Fruit fly (Drosophila melanogaster) whole organism, embryonic: ENCODE results near the gene CG33124.

Source experiments
- Aef1 ChIP-seq: fragments of 200-800 bp; sonication (Bioruptor generic); IDR thresholded peaks from 3 replicates; pipeline ENCODE4 v1.3.6; 2022; ENCODE audit warnings: missing biosample characterization, missing genetic modification characterization
- B-H2 ChIP-seq: fragments of 200-800 bp; sonication (Bioruptor generic); optimal IDR thresholded peaks from 2 replicates; lab custom pipeline; 2018; ENCODE audit warnings: missing biosample characterization, mild to moderate bottlenecking, missing genetic modification characterization
- BEAF-32 ChIP-seq: fragments of 200-800 bp; sonication (Bioruptor generic); optimal IDR thresholded peaks from 3 replicates; lab custom pipeline; 2017; ENCODE audit warnings: missing biosample characterization, missing genetic modification characterization, mild to moderate bottlenecking, moderate library complexity, missing genetic modification reagents
- C15 ChIP-seq: fragments of 200-800 bp; sonication (Bioruptor generic); IDR thresholded peaks from 3 replicates; pipeline ENCODE4 v1.3.6; 2022; ENCODE audit warnings: missing biosample characterization, missing genetic modification characterization
- CG11247 ChIP-seq: fragments of 200-800 bp; sonication (Bioruptor generic); IDR thresholded peaks from 2 replicates; pipeline ENCODE4 v1.3.6; 2022; ENCODE audit warnings: missing biosample characterization, missing genetic modification characterization
- CG12071 ChIP-seq: fragments of 200-800 bp; sonication (Bioruptor generic); optimal IDR thresholded peaks from 3 replicates; lab custom pipeline; 2018; ENCODE audit warnings: missing biosample characterization, mild to moderate bottlenecking, missing genetic modification characterization
- CG1233 ChIP-seq: fragments of 200-800 bp; sonication (Bioruptor generic); optimal IDR thresholded peaks from 4 replicates; lab custom pipeline; 2018; ENCODE audit warnings: missing biosample characterization, mild to moderate bottlenecking, missing genetic modification characterization
- CG13123 ChIP-seq: fragments of 200-800 bp; sonication (Bioruptor generic); optimal IDR thresholded peaks from 2 replicates; lab custom pipeline; 2016; ENCODE audit warnings: missing biosample characterization, missing genetic modification characterization
- CG13287 ChIP-seq: fragments of 200-800 bp; sonication (Bioruptor generic); IDR thresholded peaks from 2 replicates; pipeline ENCODE4 v1.3.6; 2022; ENCODE audit warnings: missing biosample characterization, missing genetic modification characterization; ENCODE audit not compliant: partially characterized antibody
- CG13424 ChIP-seq: fragments of 200-800 bp; sonication (Bioruptor generic); optimal IDR thresholded peaks from 2 replicates; lab custom pipeline; 2019; ENCODE audit warnings: missing biosample characterization, mild to moderate bottlenecking, missing genetic modification characterization, moderate library complexity
- CG14050 ChIP-seq: fragments of 200-800 bp; sonication (Bioruptor generic); IDR thresholded peaks from 3 replicates; pipeline ENCODE4 v1.3.6; 2022; ENCODE audit warnings: missing biosample characterization, missing genetic modification characterization
- CG16779 ChIP-seq: fragments of 200-800 bp; sonication (Bioruptor generic); IDR thresholded peaks from 2 replicates; pipeline ENCODE4 v1.3.6; 2022; ENCODE audit warnings: missing biosample characterization, missing genetic modification characterization
- CG17186 ChIP-seq: fragments of 200-800 bp; sonication (Bioruptor generic); optimal IDR thresholded peaks from 3 replicates; lab custom pipeline; 2017; ENCODE audit warnings: missing biosample characterization, missing genetic modification reagents, missing genetic modification characterization
- CG2116 ChIP-seq: fragments of 200-800 bp; sonication (Bioruptor generic); optimal IDR thresholded peaks from 3 replicates; lab custom pipeline; 2018; ENCODE audit warnings: missing biosample characterization, mild to moderate bottlenecking, missing genetic modification characterization
- CG2199 ChIP-seq: fragments of 200-800 bp; sonication (Bioruptor generic); IDR thresholded peaks from 3 replicates; pipeline ENCODE4 v1.3.6; 2022; ENCODE audit warnings: missing biosample characterization, missing genetic modification characterization
- CG30020 ChIP-seq: fragments of 200-800 bp; optimal IDR thresholded peaks from 2 replicates; lab custom pipeline; 2019; ENCODE audit warnings: missing biosample characterization, mild to moderate bottlenecking, missing genetic modification characterization, moderate library complexity
- CG4404 ChIP-seq: fragments of 200-800 bp; sonication (Bioruptor generic); IDR thresholded peaks from 2 replicates; pipeline ENCODE4 v1.3.6; 2022; ENCODE audit warnings: missing biosample characterization, missing genetic modification characterization
- CG4424 ChIP-seq: fragments of 200-800 bp; sonication (Bioruptor generic); optimal IDR thresholded peaks from 3 replicates; lab custom pipeline; 2016; ENCODE audit warnings: missing biosample characterization, missing genetic modification characterization
- CG4730 ChIP-seq: fragments of 200-800 bp; sonication (Bioruptor generic); IDR thresholded peaks from 2 replicates; pipeline ENCODE4 v1.3.6; 2022; ENCODE audit warnings: missing biosample characterization, missing genetic modification characterization
- CG4820 ChIP-seq: fragments of 200-800 bp; sonication (Bioruptor generic); optimal IDR thresholded peaks from 3 replicates; lab custom pipeline; 2016; ENCODE audit warnings: missing biosample characterization, missing genetic modification characterization
- CG9609 ChIP-seq: fragments of 200-800 bp; sonication (Bioruptor generic); optimal IDR thresholded peaks from 3 replicates; lab custom pipeline; 2016; ENCODE audit warnings: missing biosample characterization, missing genetic modification characterization
- CG9932 ChIP-seq: fragments of 200-800 bp; sonication (Bioruptor generic); IDR thresholded peaks from 2 replicates; pipeline ENCODE4 v1.3.6; 2022; ENCODE audit warnings: missing biosample characterization, missing genetic modification characterization
- Dad ChIP-seq: fragments of 200-800 bp; sonication (Bioruptor generic); optimal IDR thresholded peaks from 3 replicates; lab custom pipeline; 2016; ENCODE audit warnings: missing biosample characterization, missing genetic modification characterization
- Doc3 ChIP-seq: fragments of 200-800 bp; sonication (Bioruptor generic); IDR thresholded peaks from 3 replicates; pipeline ENCODE4 v1.3.6; 2022; ENCODE audit warnings: missing biosample characterization, missing genetic modification characterization; ENCODE audit not compliant: partially characterized antibody
- Hey ChIP-seq: fragments of 200-800 bp; sonication (Bioruptor generic); optimal IDR thresholded peaks from 3 replicates; lab custom pipeline; 2018; ENCODE audit warnings: missing biosample characterization, mild to moderate bottlenecking, missing genetic modification characterization
- Jarid2 ChIP-seq: fragments of 200-800 bp; sonication (Bioruptor generic); optimal IDR thresholded peaks from 3 replicates; lab custom pipeline; 2017; ENCODE audit warnings: mild to moderate bottlenecking, missing biosample characterization, missing genetic modification reagents, missing genetic modification characterization
- NfI ChIP-seq: fragments of 200-800 bp; sonication (Bioruptor generic); optimal IDR thresholded peaks from 3 replicates; lab custom pipeline; 2018; ENCODE audit warnings: missing biosample characterization, mild to moderate bottlenecking, missing genetic modification characterization, moderate library complexity
- Pdp1 ChIP-seq, 2 experiments: fragments of 200-800 bp; sonication (Bioruptor generic); optimal IDR thresholded peaks; 3 replicates each; lab custom pipeline; 2016; ENCODE audit warnings: missing biosample characterization in 2 of 2, missing genetic modification characterization in 2 of 2, mild to moderate bottlenecking in 1 of 2, moderate library complexity in 1 of 2
- Rfx ChIP-seq: fragments of 200-800 bp; sonication (Bioruptor generic); IDR thresholded peaks from 2 replicates; pipeline ENCODE4 v1.3.6; 2022; ENCODE audit warnings: missing biosample characterization, missing genetic modification characterization
- Tbp ChIP-seq: fragments of >200 bp; optimal IDR thresholded peaks from 2 replicates; lab custom pipeline; 2018; ENCODE audit warnings: missing biosample characterization, missing genetic modification characterization
- abd-A ChIP-seq: fragments of 200-800 bp; sonication (Bioruptor generic); optimal IDR thresholded peaks from 3 replicates; lab custom pipeline; 2019; ENCODE audit warnings: missing biosample characterization, mild to moderate bottlenecking, missing genetic modification characterization, moderate library complexity
- cas ChIP-seq: fragments of 200-800 bp; sonication (Bioruptor generic); IDR thresholded peaks from 2 replicates; pipeline ENCODE4 v1.3.6; 2022; ENCODE audit warnings: missing biosample characterization, missing genetic modification characterization
- chinmo ChIP-seq: fragments of 200-800 bp; sonication (Bioruptor generic); IDR thresholded peaks from 4 replicates; pipeline ENCODE4 v1.3.6; 2022; ENCODE audit warnings: missing biosample characterization, missing genetic modification characterization; ENCODE audit not compliant: partially characterized antibody
- cwo ChIP-seq: fragments of 200-800 bp; sonication (Bioruptor generic); optimal IDR thresholded peaks from 3 replicates; lab custom pipeline; 2017; ENCODE audit warnings: missing biosample characterization, missing genetic modification characterization, mild to moderate bottlenecking, moderate library complexity, missing genetic modification reagents
- danr ChIP-seq: fragments of 200-800 bp; sonication (Bioruptor generic); IDR thresholded peaks from 2 replicates; pipeline ENCODE4 v1.3.6; 2022; ENCODE audit warnings: missing biosample characterization, missing genetic modification characterization
- dysf ChIP-seq: fragments of 200-800 bp; sonication (Bioruptor generic); IDR thresholded peaks from 3 replicates; pipeline ENCODE4 v1.3.6; 2022; ENCODE audit warnings: missing biosample characterization, missing genetic modification characterization
- eve ChIP-seq, 2 experiments: fragments of >200 bp; optimal IDR thresholded peaks; 2 replicates each; lab custom pipeline; 2017; ENCODE audit warnings: missing biosample characterization in 2 of 2, missing genetic modification characterization in 2 of 2
- gce ChIP-seq: fragments of 200-800 bp; sonication (Bioruptor generic); IDR thresholded peaks from 3 replicates; pipeline ENCODE4 v1.3.6; 2022; ENCODE audit warnings: missing biosample characterization, missing genetic modification characterization
- hb ChIP-seq: fragments of 200-800 bp; sonication (Bioruptor generic); IDR thresholded peaks from 3 replicates; pipeline ENCODE4 v1.3.6; 2022; ENCODE audit warnings: missing biosample characterization, missing genetic modification characterization; ENCODE audit not compliant: partially characterized antibody
- hth ChIP-seq: fragments of >200 bp; optimal IDR thresholded peaks from 2 replicates; lab custom pipeline; 2017; ENCODE audit warnings: inconsistent platforms
- org-1 ChIP-seq: fragments of 200-800 bp; sonication (Bioruptor generic); optimal IDR thresholded peaks from 2 replicates; lab custom pipeline; 2017; ENCODE audit warnings: missing biosample characterization, missing genetic modification characterization
- pan ChIP-seq, 4 experiments: fragments of >200 bp in 3 of 4; fragments of 200-800 bp in 1 of 4; sonication (Bioruptor generic) in 1 of 4; optimal IDR thresholded peaks in 3 of 4; IDR thresholded peaks in 1 of 4; 2 replicates each; pipeline versions ENCODE4 v1.3.6 to Lab custom; 2017 to 2022; ENCODE audit warnings: missing biosample characterization in 2 of 4, missing genetic modification characterization in 2 of 4, mixed read lengths in 1 of 4
- phol ChIP-seq: fragments of 200-800 bp; sonication (Bioruptor generic); optimal IDR thresholded peaks from 3 replicates; lab custom pipeline; 2018; ENCODE audit warnings: missing biosample characterization, mild to moderate bottlenecking, missing genetic modification characterization, moderate library complexity
- pnt ChIP-seq: fragments of 200-800 bp; sonication (Bioruptor generic); optimal IDR thresholded peaks from 3 replicates; lab custom pipeline; 2016; ENCODE audit warnings: missing biosample characterization, missing genetic modification characterization
- psq ChIP-seq: fragments of 200-800 bp; sonication (Bioruptor generic); optimal IDR thresholded peaks from 2 replicates; lab custom pipeline; 2017; ENCODE audit warnings: missing biosample characterization, missing genetic modification characterization
- sens-2 ChIP-seq: fragments of 200-800 bp; sonication (Bioruptor generic); IDR thresholded peaks from 2 replicates; pipeline ENCODE4 v1.3.6; 2022; ENCODE audit warnings: missing biosample characterization, missing genetic modification characterization
- slbo ChIP-seq: fragments of 200-800 bp; sonication (Bioruptor generic); IDR thresholded peaks from 2 replicates; pipeline ENCODE4 v1.3.6; 2022; ENCODE audit warnings: missing biosample characterization, missing genetic modification characterization
- so ChIP-seq: fragments of 200-800 bp; sonication (Bioruptor generic); IDR thresholded peaks from 3 replicates; pipeline ENCODE4 v1.3.6; 2022; ENCODE audit warnings: missing biosample characterization, missing genetic modification characterization
- sob ChIP-seq: fragments of 200-800 bp; sonication (Bioruptor generic); IDR thresholded peaks from 2 replicates; pipeline ENCODE4 v1.3.6; 2022; ENCODE audit warnings: missing biosample characterization, missing genetic modification characterization
- tin ChIP-seq: fragments of 200-800 bp; sonication (Bioruptor generic); optimal IDR thresholded peaks from 3 replicates; lab custom pipeline; 2016; ENCODE audit warnings: missing biosample characterization, missing genetic modification characterization
- yki ChIP-seq: fragments of >200 bp; optimal IDR thresholded peaks from 3 replicates; lab custom pipeline; 2018
- zfh1 ChIP-seq: fragments of 200-800 bp; sonication (Bioruptor generic); IDR thresholded peaks from 3 replicates; pipeline ENCODE4 v1.3.6; 2022; ENCODE audit warnings: missing biosample characterization, missing genetic modification characterization

CG33124 gene

DNA sequence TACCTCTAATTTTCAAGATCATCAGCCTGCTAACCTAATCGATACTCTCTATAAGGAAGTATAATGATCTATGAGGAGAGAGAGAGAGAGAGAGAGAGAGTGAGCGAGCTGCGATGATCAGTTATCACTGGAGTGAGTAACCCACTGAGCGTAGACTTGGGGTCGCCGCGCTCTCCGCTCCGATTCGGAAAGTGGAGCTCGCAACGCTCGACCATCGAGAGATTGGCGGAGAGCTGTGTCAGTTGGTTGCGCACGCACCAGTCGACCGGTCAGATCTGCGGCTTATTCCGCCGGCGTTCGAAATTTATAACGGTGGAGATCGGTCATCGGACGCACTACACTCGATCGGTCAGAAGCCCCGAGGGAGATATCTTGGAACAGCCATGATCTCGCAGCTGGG, 33.2 kb upstream of the CG33124 start, which contains the start of gene CG4267 (continued):
- no peak for TF ChIP-seq B-H2
- no peak for TF ChIP-seq CG4820 (GFP tag; lab: Kevin White, UChicago)
- TF ChIP-seq dysf (GFP tag; lab: Robert Waterston, UW): no peak
- TF ChIP-seq cas (GFP tag; lab: Robert Waterston, UW): no peak
- TF ChIP-seq CG4404 (GFP tag; lab: Robert Waterston, UW): no peak
- TF ChIP-seq yki (lab: Kevin White, UChicago): peak; percentile 87
- TF ChIP-seq tin (GFP tag; lab: Kevin White, UChicago): no peak
- TF ChIP-seq org-1 (GFP tag; lab: Kevin White, UChicago): no peak
- TF ChIP-seq CG1233 (GFP tag; lab: Kevin White, UChicago): no peak
- TF ChIP-seq CG2116 (GFP tag; lab: Kevin White, UChicago): no peak
- TF ChIP-seq phol (tag; lab: Kevin White, UChicago): no peak
- TF ChIP-seq pnt (GFP tag; lab: Kevin White, UChicago): no peak
- no peak for TF ChIP-seq C15 (GFP tag; lab: Robert Waterston, UW)
- no peak for TF ChIP-seq CG4730
- TF ChIP-seq abd-A: no peak
- TF ChIP-seq chinmo (GFP tag; lab: Robert Waterston, UW): peak; percentile 90; the same call in 3 of the 4 replicates
- TF ChIP-seq Tbp (GFP tag; lab: Kevin White, UChicago): no peak
- no peak for TF ChIP-seq hth (lab: Kevin White, UChicago)
- no peak for TF ChIP-seq CG2199 (GFP tag; lab: Robert Waterston, UW)
- TF ChIP-seq pan (optimal IDR thresholded peaks at IDR 0.05; lab: Kevin White, UChicago): no peak
- TF ChIP-seq pan (GFP tag; optimal IDR thresholded peaks at IDR 0.05 in 1 of 2, IDR thresholded peaks at IDR 0.05 in 1 of 2): peak in 1 of 2 experiments; percentile 10
- peak; percentile 32; the same call in 1 of the 3 replicates for TF ChIP-seq Doc3 (GFP tag; lab: Robert Waterston, UW)
- peak; percentile 6; the same call in 1 of the 2 replicates for TF ChIP-seq CG11247 (GFP tag; lab: Robert Waterston, UW)
- no peak for TF ChIP-seq danr (GFP tag; lab: Robert Waterston, UW)
- TF ChIP-seq CG13287 (GFP tag; lab: Robert Waterston, UW): peak; percentile 50
- no peak for TF ChIP-seq CG13424 (tag; lab: Kevin White, UChicago)
- no peak for TF ChIP-seq BEAF-32 (GFP tag; lab: Kevin White, UChicago)
- no peak for TF ChIP-seq CG9932 (GFP tag; lab: Robert Waterston, UW)
- TF ChIP-seq CG17186 (GFP tag; lab: Kevin White, UChicago): no peak
- TF ChIP-seq Jarid2: peak; percentile 80
- no peak for TF ChIP-seq eve (GFP tag; optimal IDR thresholded peaks at IDR 0.05; lab: Kevin White, UChicago)
- TF ChIP-seq CG30020 (tag; lab: Kevin White, UChicago): no peak
- peak; percentile 19; the same call in 1 of the 3 replicates for TF ChIP-seq so (GFP tag; lab: Robert Waterston, UW)
- TF ChIP-seq cwo (GFP tag; lab: Kevin White, UChicago): no peak
- TF ChIP-seq CG14050 (GFP tag; lab: Robert Waterston, UW): no peak
- TF ChIP-seq CG13123 (GFP tag; lab: Kevin White, UChicago): no peak
- no peak for TF ChIP-seq sens-2 (GFP tag; lab: Robert Waterston, UW)
- TF ChIP-seq zfh1 (GFP tag; lab: Robert Waterston, UW): 0 out of 3 replicates have a peak, but pooled peaks have one; percentile 43
- TF ChIP-seq CG9609 (GFP tag; lab: Kevin White, UChicago): no peak
- no peak for TF ChIP-seq psq
- no peak for TF ChIP-seq CG4424 (GFP tag; lab: Kevin White, UChicago)
- no peak for TF ChIP-seq Aef1 (GFP tag; lab: Robert Waterston, UW)
- 0 out of 2 replicates have a peak, but pooled peaks have one; percentile 24 for TF ChIP-seq slbo (GFP tag; lab: Robert Waterston, UW)
- 0 out of 3 replicates have a peak, but pooled peaks have one; percentile 9 for TF ChIP-seq gce (GFP tag; lab: Robert Waterston, UW)
- no peak for TF ChIP-seq Pdp1 (GFP tag; optimal IDR thresholded peaks at IDR 0.05; lab: Kevin White, UChicago)
- TF ChIP-seq NfI (GFP tag; lab: Kevin White, UChicago): no peak
- no peak for TF ChIP-seq CG12071 (GFP tag; lab: Kevin White, UChicago)
- no peak for TF ChIP-seq hb (GFP tag; lab: Robert Waterston, UW)
- TF ChIP-seq sob (GFP tag; lab: Robert Waterston, UW): 0 out of 2 replicates have a peak, but pooled peaks have one; percentile 19
- no peak for TF ChIP-seq CG16779
- no peak for TF ChIP-seq Hey (tag; lab: Kevin White, UChicago)
- TF ChIP-seq Dad (GFP tag; lab: Kevin White, UChicago): no peak
- TF ChIP-seq Rfx (GFP tag; lab: Robert Waterston, UW): peak; percentile 32; the same call in 1 of the 2 replicates
